Worm (Caenorhabditis elegans) whole organism, early embryonic: ENCODE measurements around the gene srw-11.

Experiments used
- ama-1 ChIP-seq: fragments of 150-350 bp; optimal IDR thresholded peaks from 2 replicates; lab custom pipeline; 2014
- ceh-36 ChIP-seq: sonication (generic microtip); optimal IDR thresholded peaks from 2 replicates; lab custom pipeline; 2016; ENCODE audit warnings: missing genetic modification characterization, inconsistent platforms, missing compliant biosample characterization
- flt-1 ChIP-seq: fragments of 200-800 bp; sonication (Bioruptor generic); IDR thresholded peaks from 2 replicates; pipeline ENCODE4 v1.3.6; 2022; ENCODE audit warnings: missing genetic modification characterization, missing compliant biosample characterization
- hmg-4 ChIP-seq: fragments of 200-800 bp; sonication (Bioruptor generic); optimal IDR thresholded peaks from 2 replicates; lab custom pipeline; 2018; ENCODE audit warnings: mild to moderate bottlenecking, missing genetic modification characterization, missing compliant biosample characterization
- hnd-1 ChIP-seq: sonication (generic microtip); optimal IDR thresholded peaks from 2 replicates; lab custom pipeline; 2016; ENCODE audit warnings: missing genetic modification characterization, missing compliant biosample characterization
- sea-1 ChIP-seq: fragments of 200-800 bp; sonication (Bioruptor generic); conservative IDR thresholded peaks from 2 replicates; pipeline ENCODE4 v1.3.6; 2022; ENCODE audit warnings: missing genetic modification characterization, missing compliant biosample characterization
- tbx-37 ChIP-seq: fragments of 200-800 bp; sonication (Bioruptor generic); conservative IDR thresholded peaks from 2 replicates; pipeline ENCODE4 v1.3.6; 2022; ENCODE audit warnings: missing genetic modification reagents, missing genetic modification characterization, missing compliant biosample characterization

ce11 chrV:15285984-15286383 is 45.9 kb upstream of the srw-11 start:
- TF ChIP-seq sea-1 (no peak), hmg-4 (GFP tag; lab: Kevin White, UChicago) (no peak), tbx-37 (GFP tag; lab: Robert Waterston, UW) (no peak), ama-1 (lab: Kevin White, UChicago) (no peak), flt-1 (GFP tag; lab: Robert Waterston, UW) (no peak), hnd-1 (no peak), ceh-36 (tag; lab: Kevin White, UChicago) (no peak)
